Fruit fly (Drosophila melanogaster): ENCODE measurements around the gene okr.

dm6 chr2L:2976829-2977228 is 15.7 kb downstream of the okr start, which contains the start of the genes CG9641 and CG3165:
- TF ChIP-seq CTCF (optimal IDR thresholded peaks at IDR 0.05) (no peak), CG8478 (optimal IDR thresholded peaks at IDR 0.05) (no peak)

All from S2 (cell line).